Worm (Caenorhabditis elegans) whole organism, midembryonic: ENCODE data around the gene F47C12.13.

ENCODE experiments used
- med-1 ChIP-seq: sonication (generic microtip); optimal IDR thresholded peaks from 2 replicates; lab custom pipeline; 2017; ENCODE audit warnings: missing genetic modification characterization, mild to moderate bottlenecking, missing compliant biosample characterization, antibody characterized with exemption, missing genetic modification reagents; ENCODE audit not compliant: insufficient read depth
- ref-1 ChIP-seq: fragments of 200-800 bp; sonication (Bioruptor generic); conservative IDR thresholded peaks from 2 replicates; pipeline ENCODE4 v1.3.6; 2022; ENCODE audit warnings: missing genetic modification reagents, missing genetic modification characterization, missing compliant biosample characterization
- tab-1 ChIP-seq: fragments of 200-800 bp; sonication (Bioruptor generic); IDR thresholded peaks from 2 replicates; pipeline ENCODE4 v1.3.6; 2022; ENCODE audit warnings: missing genetic modification characterization, missing compliant biosample characterization
- ztf-23 ChIP-seq: fragments of 200-800 bp; sonication (Bioruptor generic); IDR thresholded peaks from 2 replicates; pipeline ENCODE4 v1.3.6; 2022; ENCODE audit warnings: missing genetic modification reagents, missing genetic modification characterization, missing compliant biosample characterization
- ztf-29 ChIP-seq: fragments of 200-800 bp; sonication (Bioruptor generic); IDR thresholded peaks from 2 replicates; pipeline ENCODE4 v1.3.6; 2022; ENCODE audit warnings: missing genetic modification reagents, missing genetic modification characterization, missing compliant biosample characterization

DNA sequence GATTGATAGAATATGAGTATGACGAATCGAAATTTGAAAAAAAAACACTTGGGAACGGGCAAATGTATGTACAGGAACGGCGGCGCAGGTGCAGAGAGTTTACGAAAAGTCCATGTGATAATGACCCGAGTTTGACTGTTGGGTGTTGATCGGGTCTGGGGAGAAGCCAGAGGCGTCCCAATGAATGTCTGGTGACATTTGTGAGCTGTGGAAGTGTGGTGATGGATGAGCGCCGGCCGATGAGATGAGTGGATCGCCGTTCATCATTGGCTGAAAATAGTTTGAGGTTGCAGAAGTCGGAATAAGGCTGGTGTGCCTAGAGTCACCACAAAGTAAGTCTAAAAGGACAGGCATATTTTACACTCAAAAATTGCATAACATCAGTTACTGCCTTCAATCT is 21.4 kb upstream of the F47C12.13 start:
- TF ChIP-seq tab-1: no peak
- no peak for TF ChIP-seq ref-1 (GFP tag; lab: Robert Waterston, UW)
- TF ChIP-seq med-1 (GFP tag; lab: Kevin White, UChicago): no peak
- no peak for TF ChIP-seq ztf-23 (GFP tag; lab: Robert Waterston, UW)
- no peak for TF ChIP-seq ztf-29
